Worm (Caenorhabditis elegans): ENCODE results near the gene zfp-1.

DNA sequence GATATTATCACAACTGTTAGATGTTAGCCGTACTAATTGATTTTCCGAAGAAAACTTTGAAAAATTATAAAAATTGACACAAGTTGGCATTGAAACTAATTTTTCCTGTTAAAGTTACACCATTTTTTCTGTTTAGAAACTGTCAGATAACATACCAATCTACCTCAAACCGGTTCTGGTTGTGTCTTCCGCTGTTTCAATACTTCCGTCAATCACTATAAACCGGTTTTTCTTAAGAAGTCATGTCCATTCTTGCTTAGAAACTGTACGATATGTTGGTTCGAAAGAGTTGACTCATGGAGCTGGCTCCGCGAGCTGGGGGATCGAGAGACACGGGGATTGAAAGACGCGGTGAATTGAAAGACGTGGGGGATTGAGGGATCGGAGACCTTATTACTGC lies 21.1 kb upstream of the zfp-1 start:
- TF ChIP-seq mls-2 (tag; optimal IDR thresholded peaks at IDR 0.05) (no peak), nhr-237 (tag; optimal IDR thresholded peaks at IDR 0.05) (no peak), unc-62 (GFP tag; optimal IDR thresholded peaks at IDR 0.05) (no peak), lsy-2 (tag; optimal IDR thresholded peaks at IDR 0.05) (no peak), blmp-1 (tag; optimal IDR thresholded peaks at IDR 0.05) (no peak), snpc-4 (tag; optimal IDR thresholded peaks at IDR 0.05) (no peak), lin-13 (tag; optimal IDR thresholded peaks at IDR 0.05) (no peak), elt-3 (tag; optimal IDR thresholded peaks at IDR 0.05) (no peak), nhr-76 (tag; optimal IDR thresholded peaks at IDR 0.05) (no peak)
